Worm (Caenorhabditis elegans): ENCODE data around the gene fbxa-185.

ce11 chrV:17323876-17324275, 7.6 kb upstream of the fbxa-185 start:
- TF ChIP-seq flt-1 (GFP tag; IDR thresholded peaks at IDR 0.05) (no peak), B0310.2 (tag; optimal IDR thresholded peaks at IDR 0.05) (no peak), hnd-1 (tag; optimal IDR thresholded peaks at IDR 0.05) (no peak), ama-1 (optimal IDR thresholded peaks at IDR 0.05) (no peak), aly-1 (tag; optimal IDR thresholded peaks at IDR 0.05) (no peak), ets-7 (tag; optimal IDR thresholded peaks at IDR 0.05) (no peak), tra-4 (tag; optimal IDR thresholded peaks at IDR 0.05) (no peak)

All from whole organism, early embryonic.